Worm (Caenorhabditis elegans) whole organism, L2 larva: ENCODE results near the gene lin-39.

ENCODE experiments used
- C34F6.9 ChIP-seq: fragments of 150-350 bp; optimal IDR thresholded peaks from 2 replicates; lab custom pipeline; 2014; ENCODE audit warnings: missing biosample characterization, missing genetic modification characterization
- F13H6.1 ChIP-seq: sonication (generic microtip); optimal IDR thresholded peaks from 2 replicates; lab custom pipeline; 2016; ENCODE audit warnings: missing genetic modification characterization, missing compliant biosample characterization
- R02D3.7 ChIP-seq: fragments of 150-350 bp; optimal IDR thresholded peaks from 2 replicates; lab custom pipeline; 2014; ENCODE audit warnings: missing biosample characterization, missing genetic modification characterization
- alr-1 ChIP-seq: fragments of 150-350 bp; optimal IDR thresholded peaks from 2 replicates; lab custom pipeline; 2014; ENCODE audit warnings: missing biosample characterization, missing genetic modification characterization
- aly-2 ChIP-seq: fragments of 150-350 bp; optimal IDR thresholded peaks from 2 replicates; lab custom pipeline; 2014; ENCODE audit warnings: missing biosample characterization, missing genetic modification characterization
- ceh-16 ChIP-seq: fragments of 150-350 bp; optimal IDR thresholded peaks from 2 replicates; lab custom pipeline; 2014; ENCODE audit warnings: missing biosample characterization, missing genetic modification characterization
- ceh-82 ChIP-seq: fragments of 150-350 bp; optimal IDR thresholded peaks from 2 replicates; lab custom pipeline; 2014; ENCODE audit warnings: missing biosample characterization, missing genetic modification characterization
- crh-2 ChIP-seq: sonication (generic microtip); optimal IDR thresholded peaks from 2 replicates; lab custom pipeline; 2017; ENCODE audit warnings: missing biosample characterization, missing genetic modification characterization
- egl-27 ChIP-seq: sonication (generic microtip); optimal IDR thresholded peaks from 3 replicates; lab custom pipeline; 2017; ENCODE audit warnings: missing biosample characterization, missing genetic modification reagents, missing genetic modification characterization
- elt-3 ChIP-seq: sonication (generic microtip); optimal IDR thresholded peaks from 2 replicates; lab custom pipeline; 2017; ENCODE audit warnings: missing biosample characterization, missing genetic modification characterization
- fos-1 ChIP-seq: fragments of 150-350 bp; optimal IDR thresholded peaks from 2 replicates; lab custom pipeline; 2014; ENCODE audit warnings: missing biosample characterization, missing genetic modification characterization
- gmeb-1 ChIP-seq: fragments of 150-350 bp; optimal IDR thresholded peaks from 2 replicates; lab custom pipeline; 2014; ENCODE audit warnings: missing biosample characterization, missing genetic modification characterization
- lin-11 ChIP-seq: fragments of 150-350 bp; sonication (generic microtip); optimal IDR thresholded peaks from 2 replicates; lab custom pipeline; 2014; ENCODE audit warnings: missing biosample characterization, missing genetic modification characterization, inconsistent platforms, mixed read lengths
- lin-39 ChIP-seq: fragments of 150-350 bp; optimal IDR thresholded peaks from 2 replicates; lab custom pipeline; 2014; ENCODE audit warnings: missing biosample characterization, missing genetic modification reagents, missing genetic modification characterization
- lsy-2 ChIP-seq, 2 experiments: fragments of 150-350 bp in 1 of 2; sonication (generic microtip) in 1 of 2; optimal IDR thresholded peaks; 2 replicates each; lab custom pipeline; 2014 to 2017; ENCODE audit warnings: missing biosample characterization in 2 of 2, missing genetic modification characterization in 2 of 2
- mab-5 ChIP-seq: fragments of 150-350 bp; optimal IDR thresholded peaks from 2 replicates; lab custom pipeline; 2014; ENCODE audit warnings: missing biosample characterization, missing genetic modification characterization
- mbf-1 ChIP-seq: sonication (generic microtip); optimal IDR thresholded peaks from 2 replicates; lab custom pipeline; 2017; ENCODE audit warnings: missing biosample characterization, missing genetic modification characterization
- nhr-10 ChIP-seq: sonication (generic microtip); optimal IDR thresholded peaks from 2 replicates; lab custom pipeline; 2017; ENCODE audit warnings: missing biosample characterization, missing genetic modification characterization
- nhr-12 ChIP-seq: fragments of 150-350 bp; optimal IDR thresholded peaks from 2 replicates; lab custom pipeline; 2014; ENCODE audit warnings: missing biosample characterization, missing genetic modification characterization
- nhr-129 ChIP-seq: fragments of 150-350 bp; optimal IDR thresholded peaks from 2 replicates; lab custom pipeline; 2014; ENCODE audit warnings: missing biosample characterization, missing genetic modification characterization
- nhr-21 ChIP-seq: fragments of 150-350 bp; optimal IDR thresholded peaks from 2 replicates; lab custom pipeline; 2014; ENCODE audit warnings: missing biosample characterization, missing genetic modification characterization
- nhr-237 ChIP-seq: fragments of 150-350 bp; optimal IDR thresholded peaks from 2 replicates; lab custom pipeline; 2014; ENCODE audit warnings: missing biosample characterization, missing genetic modification characterization
- nhr-25 ChIP-seq: fragments of 150-350 bp; sonication (generic microtip); optimal IDR thresholded peaks from 3 replicates; lab custom pipeline; 2014; ENCODE audit warnings: missing biosample characterization, missing genetic modification characterization
- nhr-6 ChIP-seq: fragments of 150-350 bp; optimal IDR thresholded peaks from 2 replicates; lab custom pipeline; 2014; ENCODE audit warnings: missing biosample characterization, missing genetic modification characterization
- nhr-77 ChIP-seq: fragments of 150-350 bp; optimal IDR thresholded peaks from 2 replicates; lab custom pipeline; 2014; ENCODE audit warnings: missing biosample characterization, missing genetic modification characterization
- sem-4 ChIP-seq: fragments of 150-350 bp; optimal IDR thresholded peaks from 2 replicates; lab custom pipeline; 2014; ENCODE audit warnings: missing biosample characterization, missing genetic modification reagents, missing genetic modification characterization
- skn-1 ChIP-seq: sonication (generic microtip); optimal IDR thresholded peaks from 2 replicates; lab custom pipeline; 2017; ENCODE audit warnings: missing biosample characterization, missing genetic modification characterization
- sma-3 ChIP-seq: sonication (generic microtip); optimal IDR thresholded peaks from 2 replicates; lab custom pipeline; 2016; ENCODE audit warnings: missing genetic modification reagents, missing genetic modification characterization, missing compliant biosample characterization
- sma-9 ChIP-seq, 2 experiments: fragments of 150-350 bp in 1 of 2; sonication (generic microtip) in 1 of 2; optimal IDR thresholded peaks; 2 replicates each; lab custom pipeline; 2014 to 2016; ENCODE audit warnings: missing genetic modification characterization in 2 of 2, mild to moderate bottlenecking in 1 of 2, missing biosample characterization in 1 of 2, missing compliant biosample characterization in 1 of 2, missing genetic modification reagents in 1 of 2, moderate library complexity in 1 of 2
- snpc-4 ChIP-seq: fragments of 150-350 bp; optimal IDR thresholded peaks from 2 replicates; lab custom pipeline; 2014; ENCODE audit warnings: missing biosample characterization, missing genetic modification characterization
- unc-55 ChIP-seq: fragments of 150-350 bp; sonication (generic microtip); optimal IDR thresholded peaks from 3 replicates; lab custom pipeline; 2014; ENCODE audit warnings: missing biosample characterization, missing genetic modification reagents, missing genetic modification characterization
- unc-62 ChIP-seq: fragments of 150-350 bp; optimal IDR thresholded peaks from 2 replicates; lab custom pipeline; 2014; ENCODE audit warnings: missing biosample characterization, missing genetic modification reagents, missing genetic modification characterization
- zag-1 ChIP-seq: fragments of 150-350 bp; optimal IDR thresholded peaks from 2 replicates; lab custom pipeline; 2014; ENCODE audit warnings: missing biosample characterization, missing genetic modification characterization
- ztf-4 ChIP-seq: fragments of 150-350 bp; optimal IDR thresholded peaks from 2 replicates; lab custom pipeline; 2014; ENCODE audit warnings: missing biosample characterization, missing genetic modification characterization

lin-39 gene

DNA sequence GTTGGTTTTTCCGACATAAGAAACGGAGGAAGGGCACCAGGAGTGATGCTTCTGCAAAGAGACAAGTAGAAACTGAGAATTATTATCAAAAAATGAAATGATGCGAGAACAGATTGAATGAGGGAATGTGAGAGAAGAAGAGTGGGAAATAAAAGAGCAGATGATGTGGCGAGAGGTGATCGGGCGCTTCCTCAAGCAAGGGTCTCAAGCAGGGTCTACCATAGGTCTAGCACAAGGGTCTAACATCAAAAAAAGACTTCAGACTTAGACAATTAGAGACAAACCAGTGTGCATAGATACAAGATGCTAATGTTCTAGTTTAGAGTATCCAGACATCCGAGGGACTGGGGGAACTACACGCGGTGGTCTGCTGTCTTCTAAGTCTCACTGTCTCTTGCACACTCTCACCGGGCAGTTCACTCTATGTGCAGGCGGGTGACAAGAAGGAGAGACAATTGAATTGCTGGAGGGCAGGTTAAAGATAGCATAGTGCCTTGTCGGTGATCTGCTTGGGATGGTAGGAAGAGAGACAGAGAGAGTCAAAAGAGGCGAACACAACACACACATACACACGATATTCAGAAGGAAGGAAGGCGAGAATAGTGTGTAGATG is 33.8 kb upstream of the lin-39 start, which contains the start of gene R13A5.7 (continued):
- no peak for TF ChIP-seq unc-62 (GFP tag; lab: Kevin White, UChicago)
- TF ChIP-seq aly-2 (tag; lab: Kevin White, UChicago), result no peak
- TF ChIP-seq sma-9 (GFP tag; optimal IDR thresholded peaks at IDR 0.05; lab: Kevin White, UChicago), result peak; percentile 78
- TF ChIP-seq sma-9 (tag; optimal IDR thresholded peaks at IDR 0.05; lab: Kevin White, UChicago), result no peak
- TF ChIP-seq lin-11 (tag; lab: Kevin White, UChicago), result no peak
- no peak for TF ChIP-seq nhr-12 (tag; lab: Kevin White, UChicago)
- no peak for TF ChIP-seq R02D3.7 (tag; lab: Kevin White, UChicago)

DNA sequence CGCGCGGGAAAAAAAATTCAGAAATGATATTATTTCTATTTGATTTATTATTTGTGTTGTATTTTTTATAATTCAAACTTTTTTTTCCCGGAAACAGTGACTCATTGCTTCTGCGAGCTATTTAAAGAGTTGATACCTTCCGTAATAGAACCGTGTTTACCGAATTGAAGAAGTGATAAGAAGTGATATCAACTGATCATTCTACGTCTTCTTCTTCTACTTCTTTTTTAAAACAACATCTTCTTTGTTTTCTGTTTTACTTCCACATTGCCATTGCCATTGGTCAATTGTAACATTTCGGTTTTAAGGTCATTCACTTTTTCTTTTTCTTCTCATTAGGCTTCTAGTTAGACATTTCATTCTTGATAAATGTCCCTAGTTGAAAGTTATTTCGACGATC is 29.7 kb upstream of the lin-39 start, which contains the start of gene ttr-32:
TSS of gene ttr-32 (plus strand) at position 314 of the 400 bp plus-strand sequence.
- TF ChIP-seq sma-3 (peak; percentile 41), elt-3 (tag; lab: Kevin White, UChicago) (no peak), nhr-25 (tag; lab: Kevin White, UChicago) (peak; percentile 56)

DNA sequence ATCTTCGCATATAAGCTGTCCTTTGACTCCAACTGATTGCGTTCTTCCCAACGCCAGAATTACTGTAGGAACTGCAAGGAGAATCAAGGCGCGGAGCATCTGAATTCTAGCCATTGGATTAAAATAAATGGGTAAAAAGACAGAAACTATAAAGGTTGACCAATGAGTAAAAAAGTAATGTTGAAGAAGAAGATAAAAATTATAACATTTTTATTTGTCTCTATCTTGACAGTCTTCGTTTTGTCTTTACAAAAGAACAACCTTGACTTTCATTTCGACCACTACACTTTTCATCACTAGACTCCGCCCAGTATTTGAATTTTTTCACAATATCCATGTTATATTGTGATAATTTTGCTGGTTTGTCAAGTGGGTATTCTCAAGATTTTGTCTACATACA is 28.8 kb upstream of the lin-39 start, which contains the start of gene ttr-8:
TSS of gene ttr-8 (minus strand) at position 101 of the 400 bp plus-strand sequence.
- no peak for TF ChIP-seq nhr-77
- TF ChIP-seq mbf-1 (tag; lab: Kevin White, UChicago), result no peak
- TF ChIP-seq ztf-4 (tag; lab: Kevin White, UChicago), result no peak
- TF ChIP-seq unc-62 (GFP tag; lab: Kevin White, UChicago), result no peak
- TF ChIP-seq, all 48 proteins: peak for 0

DNA sequence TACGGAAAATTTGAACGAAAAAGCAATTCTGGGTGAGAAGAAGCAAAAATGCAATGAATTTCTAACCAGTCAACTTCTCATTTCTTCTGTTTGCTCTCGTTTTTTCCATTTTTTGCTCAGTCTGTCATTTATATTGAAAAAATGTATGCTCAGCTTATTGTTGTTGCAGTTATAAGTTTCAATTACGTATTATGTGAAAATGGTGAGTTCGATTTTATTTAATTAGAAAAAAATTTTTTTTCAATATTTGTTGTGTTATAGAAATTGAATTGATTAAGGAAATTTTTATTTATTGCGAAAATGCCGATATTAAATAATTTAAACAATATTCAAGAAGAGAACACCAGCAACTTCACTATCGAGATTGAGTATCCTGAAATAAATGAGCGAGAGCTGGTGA is 25.4 kb upstream of the lin-39 start, which contains the start of gene lgc-12:
TSS of gene lgc-12 (plus strand) at position 301 of the 400 bp plus-strand sequence.
- TF ChIP-seq lin-39 (tag; lab: Kevin White, UChicago) (no peak), unc-55 (GFP tag; lab: Kevin White, UChicago) (no peak), sem-4 (tag; lab: Kevin White, UChicago) (no peak), crh-2 (tag; lab: Kevin White, UChicago) (no peak)

DNA sequence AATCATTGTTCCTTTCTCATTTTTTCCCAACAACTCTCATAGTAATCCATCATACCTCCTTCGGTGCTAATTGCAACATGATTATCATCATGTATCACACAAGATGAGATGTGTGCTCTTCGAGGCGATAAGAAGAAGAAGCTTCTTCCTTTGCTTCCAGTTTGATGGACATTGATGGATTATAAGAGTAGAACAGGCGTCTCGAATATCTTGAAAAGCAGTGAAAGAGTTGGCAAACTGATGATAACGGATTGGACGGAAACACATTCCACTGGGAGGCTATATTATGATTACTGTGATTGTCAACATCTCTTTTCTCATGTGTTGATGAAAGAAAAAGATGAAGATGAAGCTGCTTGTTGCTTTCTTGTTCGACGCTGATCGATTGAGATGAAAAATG is 23.4 kb upstream of the lin-39 start:
- peak; percentile 32 for TF ChIP-seq egl-27 (tag; lab: Kevin White, UChicago)
- TF ChIP-seq C34F6.9 (tag; lab: Kevin White, UChicago), result peak; percentile 19
- peak; percentile 78 for TF ChIP-seq unc-62 (GFP tag; lab: Kevin White, UChicago)
- peak; percentile 22 for TF ChIP-seq unc-55 (GFP tag; lab: Kevin White, UChicago)
- TF ChIP-seq lsy-2 (tag; optimal IDR thresholded peaks at IDR 0.05; lab: Kevin White, UChicago), result peak in 1 of 2 experiments; percentile 42
- no peak for TF ChIP-seq sma-3
- TF ChIP-seq mab-5 (tag; lab: Kevin White, UChicago), result peak; percentile 18
- peak; percentile 52 for TF ChIP-seq lin-39 (tag; lab: Kevin White, UChicago)
- TF ChIP-seq sma-9 (GFP tag; optimal IDR thresholded peaks at IDR 0.05; lab: Kevin White, UChicago), result peak; percentile 45
- TF ChIP-seq sma-9 (tag; optimal IDR thresholded peaks at IDR 0.05; lab: Kevin White, UChicago), result no peak
- TF ChIP-seq skn-1 (tag; lab: Kevin White, UChicago), result no peak
- TF ChIP-seq nhr-129, result peak; percentile 64
- TF ChIP-seq gmeb-1, result no peak
- peak; percentile 68 for TF ChIP-seq F13H6.1 (tag; lab: Kevin White, UChicago)
- no peak for TF ChIP-seq nhr-21
- no peak for TF ChIP-seq nhr-25 (tag; lab: Kevin White, UChicago)
- no peak for TF ChIP-seq aly-2 (tag; lab: Kevin White, UChicago)
- peak; percentile 18 for TF ChIP-seq zag-1 (tag; lab: Kevin White, UChicago)

DNA sequence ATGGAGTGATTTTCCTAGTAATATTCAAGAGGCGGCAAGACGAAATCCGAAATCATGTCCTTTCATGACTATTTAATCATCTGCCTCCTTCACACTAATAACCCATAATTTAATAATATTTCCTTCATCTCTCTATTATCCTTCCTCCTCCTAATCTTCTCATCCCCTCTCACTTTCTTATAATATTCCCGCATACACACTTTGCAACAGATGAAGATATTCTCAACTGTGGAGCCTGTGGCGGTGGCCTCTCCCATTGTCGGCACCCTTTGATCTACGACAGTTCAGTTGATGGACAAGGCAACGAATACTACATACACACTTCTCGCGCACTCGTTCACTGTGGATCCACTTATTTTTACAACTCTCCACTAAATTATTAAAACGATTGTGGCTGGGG is 22.2 kb upstream of the lin-39 start:
- TF ChIP-seq nhr-25 (tag; lab: Kevin White, UChicago), result no peak
- TF ChIP-seq nhr-21, result no peak
- TF ChIP-seq unc-55 (GFP tag; lab: Kevin White, UChicago), result no peak
- no peak for TF ChIP-seq ztf-4 (tag; lab: Kevin White, UChicago)
- TF ChIP-seq sma-3, result no peak
- TF ChIP-seq nhr-237, result no peak
- TF ChIP-seq lin-11 (tag; lab: Kevin White, UChicago), result no peak
- no peak for TF ChIP-seq F13H6.1 (tag; lab: Kevin White, UChicago)
- no peak for TF ChIP-seq skn-1 (tag; lab: Kevin White, UChicago)
- no peak for TF ChIP-seq unc-62 (GFP tag; lab: Kevin White, UChicago)
- TF ChIP-seq nhr-10, result no peak
- TF ChIP-seq alr-1 (tag; lab: Kevin White, UChicago), result no peak
- no peak for TF ChIP-seq fos-1 (tag; lab: Kevin White, UChicago)
- TF ChIP-seq elt-3 (tag; lab: Kevin White, UChicago), result no peak
- no peak for TF ChIP-seq R02D3.7 (tag; lab: Kevin White, UChicago)
- no peak for TF ChIP-seq nhr-6 (tag; lab: Kevin White, UChicago)
- no peak for TF ChIP-seq ceh-16 (tag; lab: Kevin White, UChicago)
- no peak for TF ChIP-seq snpc-4
- TF ChIP-seq ceh-82 (tag; lab: Kevin White, UChicago), result no peak
- no peak for TF ChIP-seq gmeb-1
